Fruit fly (Drosophila melanogaster): ENCODE data around the gene Pex19.

Gene Pex19

DNA sequence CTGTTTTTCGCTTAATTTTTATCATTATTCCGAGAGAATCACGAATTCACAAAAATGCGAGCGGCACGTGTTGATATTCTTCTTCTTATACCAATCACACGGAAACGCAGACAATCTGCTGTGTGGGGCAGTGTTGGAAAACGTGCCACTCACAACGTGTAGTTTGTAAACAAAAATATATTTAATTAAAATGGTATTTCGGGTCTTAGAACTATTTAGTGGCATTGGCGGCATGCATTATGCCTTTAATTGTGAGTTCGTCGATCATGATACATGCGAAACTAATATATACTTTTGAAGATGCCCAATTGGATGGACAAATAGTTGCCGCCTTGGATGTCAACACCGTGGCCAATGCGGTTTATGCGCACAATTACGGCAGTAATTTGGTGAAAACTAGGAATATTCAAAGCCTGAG, 4.8 kb downstream of the Pex19 start, which contains the start of the genes CG6712 and Mt2 (continued):
- TF ChIP-seq hkb (optimal IDR thresholded peaks at IDR 0.05) (no peak), hkb (GFP tag; IDR thresholded peaks at IDR 0.05) (no peak), gfzf (GFP tag; optimal IDR thresholded peaks at IDR 0.05) (peak; percentile 11), esg (GFP tag; conservative IDR thresholded peaks at IDR 0.05) (no peak), CrebB (tag; optimal IDR thresholded peaks at IDR 0.05) (no peak), ac (GFP tag; optimal IDR thresholded peaks at IDR 0.05) (no peak), repo (GFP tag; optimal IDR thresholded peaks at IDR 0.05) (no peak), CG4424 (GFP tag; optimal IDR thresholded peaks at IDR 0.05) (no peak), hbn (GFP tag; IDR thresholded peaks at IDR 0.05; ENCODE audit: partially characterized antibody) (no peak), Hr78 (GFP tag; optimal IDR thresholded peaks at IDR 0.05) (no peak), E2f2 (GFP tag; IDR thresholded peaks at IDR 0.05) (peak; percentile 45), CG17186 (GFP tag; optimal IDR thresholded peaks at IDR 0.05) (no peak), NC2α (GFP tag; optimal IDR thresholded peaks at IDR 0.05) (no peak), trh (GFP tag; optimal IDR thresholded peaks at IDR 0.05) (no peak), Neu2 (GFP tag; optimal IDR thresholded peaks at IDR 0.05; ENCODE audit: borderline replicate concordance) (no peak), pros (GFP tag; optimal IDR thresholded peaks at IDR 0.05) (no peak), NK7.1 (GFP tag; optimal IDR thresholded peaks at IDR 0.05) (no peak), zen2 (GFP tag; IDR thresholded peaks at IDR 0.05; ENCODE audit: partially characterized antibody) (no peak), Dfd (GFP tag; optimal IDR thresholded peaks at IDR 0.05) (no peak), Ets97D (GFP tag; optimal IDR thresholded peaks at IDR 0.05) (peak; percentile 37), Hand (GFP tag; optimal IDR thresholded peaks at IDR 0.05) (no peak), Dref (GFP tag; IDR thresholded peaks at IDR 0.05) (0 out of 2 replicates have a peak, but pooled peaks have one; percentile 33), Bgb (GFP tag; IDR thresholded peaks at IDR 0.05; ENCODE audit: partially characterized antibody) (no peak), CG10959 (GFP tag; IDR thresholded peaks at IDR 0.05) (no peak), unpg (GFP tag; optimal IDR thresholded peaks at IDR 0.05) (no peak), CG1529 (GFP tag; optimal IDR thresholded peaks at IDR 0.05) (no peak), CG17361 (GFP tag; IDR thresholded peaks at IDR 0.05) (no peak), eyg (GFP tag; optimal IDR thresholded peaks at IDR 0.05) (no peak), chm (GFP tag; IDR thresholded peaks at IDR 0.05) (no peak), nom (GFP tag; optimal IDR thresholded peaks at IDR 0.05) (no peak), CG10543 (GFP tag; optimal IDR thresholded peaks at IDR 0.05) (no peak), tx (GFP tag; optimal IDR thresholded peaks at IDR 0.05) (no peak), CG13775 (GFP tag; optimal IDR thresholded peaks at IDR 0.05) (no peak), fd64A (GFP tag; optimal IDR thresholded peaks at IDR 0.05) (no peak), Dbx (GFP tag; IDR thresholded peaks at IDR 0.05) (no peak), CG2202 (tag; optimal IDR thresholded peaks at IDR 0.05) (no peak), CG14965 (GFP tag; optimal IDR thresholded peaks at IDR 0.05; ENCODE audit: borderline replicate concordance) (no peak), CG9817 (tag; optimal IDR thresholded peaks at IDR 0.05) (no peak), hb (GFP tag; IDR thresholded peaks at IDR 0.05; ENCODE audit: partially characterized antibody) (no peak), Lpt (GFP tag; optimal IDR thresholded peaks at IDR 0.05) (no peak), Lhr (GFP tag; optimal IDR thresholded peaks at IDR 0.05) (no peak), CG7271 (tag; optimal IDR thresholded peaks at IDR 0.05) (no peak), crol (GFP tag; IDR thresholded peaks at IDR 0.05) (no peak), danr (GFP tag; IDR thresholded peaks at IDR 0.05) (no peak), crp (GFP tag; optimal IDR thresholded peaks at IDR 0.05) (peak in 1 of 2 experiments; percentile 67), schlank (tag; optimal IDR thresholded peaks at IDR 0.05) (no peak), prd (optimal IDR thresholded peaks at IDR 0.05) (no peak), prd (GFP tag; IDR thresholded peaks at IDR 0.05) (peak; percentile 50), row (GFP tag; IDR thresholded peaks at IDR 0.05) (0 out of 3 replicates have a peak, but pooled peaks have one; percentile 17), NfI (GFP tag; optimal IDR thresholded peaks at IDR 0.05) (peak; percentile 17), CG9437 (GFP tag; optimal IDR thresholded peaks at IDR 0.05) (no peak)

Measured in whole organism, embryonic.